Fruit fly (Drosophila melanogaster) whole organism, embryonic: ENCODE results near the gene Pk34A.

ENCODE experiments used
- C15 ChIP-seq: fragments of 200-800 bp; sonication (Bioruptor generic); IDR thresholded peaks from 3 replicates; pipeline ENCODE4 v1.3.6; 2022; ENCODE audit warnings: missing biosample characterization, missing genetic modification characterization
- CG1024 ChIP-seq: fragments of 200-800 bp; sonication (Bioruptor generic); IDR thresholded peaks from 2 replicates; pipeline ENCODE4 v1.3.6; 2022; ENCODE audit warnings: missing biosample characterization, missing genetic modification characterization
- CG10267 ChIP-seq: fragments of 200-800 bp; sonication (Bioruptor generic); optimal IDR thresholded peaks from 2 replicates; lab custom pipeline; 2018; ENCODE audit warnings: missing biosample characterization, mild to moderate bottlenecking, missing genetic modification characterization, moderate library complexity
- CG10366 ChIP-seq: fragments of 200-800 bp; sonication (Bioruptor generic); IDR thresholded peaks from 2 replicates; pipeline ENCODE4 v1.3.6; 2022; ENCODE audit warnings: missing biosample characterization, missing genetic modification characterization
- CG10462 ChIP-seq: fragments of 200-800 bp; sonication (Bioruptor generic); optimal IDR thresholded peaks from 2 replicates; lab custom pipeline; 2016; ENCODE audit warnings: missing biosample characterization, missing genetic modification characterization
- CG14965 ChIP-seq: fragments of 200-800 bp; sonication (Bioruptor generic); optimal IDR thresholded peaks from 2 replicates; lab custom pipeline; 2016; ENCODE audit warnings: missing biosample characterization, missing genetic modification characterization, borderline replicate concordance
- CG15011 ChIP-seq: fragments of 200-800 bp; sonication (Bioruptor generic); optimal IDR thresholded peaks from 3 replicates; lab custom pipeline; 2018; ENCODE audit warnings: missing biosample characterization, mild to moderate bottlenecking, missing genetic modification characterization
- CG15479 ChIP-seq: fragments of 200-800 bp; sonication (Bioruptor generic); optimal IDR thresholded peaks from 3 replicates; lab custom pipeline; 2019; ENCODE audit warnings: missing biosample characterization, mild to moderate bottlenecking, missing genetic modification characterization, moderate library complexity
- CG17385 ChIP-seq: fragments of 200-800 bp; sonication (Bioruptor generic); optimal IDR thresholded peaks from 3 replicates; lab custom pipeline; 2018; ENCODE audit warnings: missing biosample characterization, mild to moderate bottlenecking, missing genetic modification characterization
- CG18262 ChIP-seq: fragments of 200-800 bp; optimal IDR thresholded peaks from 3 replicates; lab custom pipeline; 2019; ENCODE audit warnings: missing biosample characterization, mild to moderate bottlenecking, missing genetic modification characterization, moderate library complexity
- CG2116 ChIP-seq: fragments of 200-800 bp; sonication (Bioruptor generic); optimal IDR thresholded peaks from 3 replicates; lab custom pipeline; 2018; ENCODE audit warnings: missing biosample characterization, mild to moderate bottlenecking, missing genetic modification characterization
- CG2712 ChIP-seq: fragments of 200-800 bp; optimal IDR thresholded peaks from 3 replicates; lab custom pipeline; 2019; ENCODE audit warnings: missing biosample characterization, mild to moderate bottlenecking, missing genetic modification characterization, moderate library complexity
- CG31441 ChIP-seq: fragments of 200-800 bp; sonication (Bioruptor generic); IDR thresholded peaks from 2 replicates; pipeline ENCODE4 v1.3.6; 2022; ENCODE audit warnings: missing biosample characterization, missing genetic modification characterization
- CG3163 ChIP-seq: fragments of 200-800 bp; sonication (Bioruptor generic); optimal IDR thresholded peaks from 3 replicates; lab custom pipeline; 2016; ENCODE audit warnings: missing biosample characterization, missing genetic modification characterization
- CG3838 ChIP-seq: fragments of 200-800 bp; sonication (Bioruptor generic); optimal IDR thresholded peaks from 3 replicates; lab custom pipeline; 2016; ENCODE audit warnings: missing biosample characterization, missing genetic modification characterization
- CG3995 ChIP-seq: fragments of 200-800 bp; sonication (Bioruptor generic); optimal IDR thresholded peaks from 3 replicates; lab custom pipeline; 2016; ENCODE audit warnings: missing biosample characterization, missing genetic modification characterization
- CG4404 ChIP-seq: fragments of 200-800 bp; sonication (Bioruptor generic); IDR thresholded peaks from 2 replicates; pipeline ENCODE4 v1.3.6; 2022; ENCODE audit warnings: missing biosample characterization, missing genetic modification characterization
- CG4820 ChIP-seq: fragments of 200-800 bp; sonication (Bioruptor generic); optimal IDR thresholded peaks from 3 replicates; lab custom pipeline; 2016; ENCODE audit warnings: missing biosample characterization, missing genetic modification characterization
- CG7372 ChIP-seq: fragments of 200-800 bp; sonication (Bioruptor generic); IDR thresholded peaks from 2 replicates; pipeline ENCODE4 v1.3.6; 2022; ENCODE audit warnings: missing biosample characterization, missing genetic modification characterization
- CG8765 ChIP-seq: fragments of 200-800 bp; sonication (Bioruptor generic); IDR thresholded peaks from 2 replicates; pipeline ENCODE4 v1.3.6; 2022; ENCODE audit warnings: missing biosample characterization, missing genetic modification characterization
- CTCF ChIP-seq: fragments of 200-800 bp; sonication (Bioruptor generic); optimal IDR thresholded peaks from 2 replicates; lab custom pipeline; 2017; ENCODE audit warnings: missing biosample characterization, mild to moderate bottlenecking, missing genetic modification characterization, moderate library complexity
- CkIIα-i1 ChIP-seq: fragments of 200-800 bp; sonication (Bioruptor generic); IDR thresholded peaks from 2 replicates; pipeline ENCODE4 v1.3.6; 2022; ENCODE audit warnings: missing biosample characterization, missing genetic modification characterization
- E2f2 ChIP-seq: fragments of 200-800 bp; sonication (Bioruptor generic); IDR thresholded peaks from 2 replicates; pipeline ENCODE4 v1.3.6; 2022; ENCODE audit warnings: missing biosample characterization, missing genetic modification characterization
- ERR ChIP-seq: fragments of 200-800 bp; sonication (Bioruptor generic); optimal IDR thresholded peaks from 2 replicates; lab custom pipeline; 2016; ENCODE audit warnings: missing biosample characterization, missing genetic modification characterization
- HLHmδ ChIP-seq: fragments of 200-800 bp; sonication (Bioruptor generic); optimal IDR thresholded peaks from 2 replicates; lab custom pipeline; 2018; ENCODE audit warnings: missing biosample characterization, mild to moderate bottlenecking, missing genetic modification characterization, moderate library complexity
- Hand ChIP-seq: fragments of 200-800 bp; sonication (Bioruptor generic); optimal IDR thresholded peaks from 2 replicates; lab custom pipeline; 2017; ENCODE audit warnings: mild to moderate bottlenecking, missing biosample characterization, missing genetic modification reagents, missing genetic modification characterization
- Myb ChIP-seq: fragments of 200-800 bp; sonication (Bioruptor generic); optimal IDR thresholded peaks from 2 replicates; lab custom pipeline; 2016; ENCODE audit warnings: missing biosample characterization, missing genetic modification characterization
- Nf-YA ChIP-seq: fragments of 200-800 bp; sonication (Bioruptor generic); IDR thresholded peaks from 2 replicates; pipeline ENCODE4 v1.3.6; 2022; ENCODE audit warnings: missing biosample characterization, missing genetic modification characterization
- Nf-YC ChIP-seq: fragments of 200-800 bp; optimal IDR thresholded peaks from 3 replicates; lab custom pipeline; 2019; ENCODE audit warnings: missing biosample characterization, mild to moderate bottlenecking, missing genetic modification characterization, moderate library complexity
- amos ChIP-seq: fragments of 200-800 bp; sonication (Bioruptor generic); IDR thresholded peaks from 2 replicates; pipeline ENCODE4 v1.3.6; 2022; ENCODE audit warnings: missing biosample characterization, missing genetic modification characterization; ENCODE audit not compliant: partially characterized antibody
- ase ChIP-seq: fragments of 200-800 bp; sonication (Bioruptor generic); IDR thresholded peaks from 3 replicates; pipeline ENCODE4 v1.3.6; 2022; ENCODE audit warnings: missing biosample characterization, missing genetic modification characterization
- ato ChIP-seq: fragments of 200-800 bp; sonication (Bioruptor generic); IDR thresholded peaks from 2 replicates; pipeline ENCODE4 v1.3.6; 2022; ENCODE audit warnings: missing biosample characterization, missing genetic modification characterization; ENCODE audit not compliant: partially characterized antibody
- az2 ChIP-seq: fragments of 200-800 bp; sonication (Bioruptor generic); optimal IDR thresholded peaks from 3 replicates; lab custom pipeline; 2016; ENCODE audit warnings: missing biosample characterization, missing genetic modification characterization
- bab2 ChIP-seq: fragments of 200-800 bp; sonication (Bioruptor generic); optimal IDR thresholded peaks from 2 replicates; lab custom pipeline; 2016; ENCODE audit warnings: missing biosample characterization, missing genetic modification characterization
- bigmax ChIP-seq: fragments of 200-800 bp; sonication (Bioruptor generic); optimal IDR thresholded peaks from 2 replicates; lab custom pipeline; 2018; ENCODE audit warnings: missing biosample characterization, mild to moderate bottlenecking, missing genetic modification characterization
- bsh ChIP-seq, 2 experiments: fragments of 200-800 bp; sonication (Bioruptor generic); optimal IDR thresholded peaks; 2 replicates each; lab custom pipeline; 2017 to 2018; ENCODE audit warnings: mild to moderate bottlenecking in 2 of 2, missing biosample characterization in 2 of 2, missing genetic modification characterization in 2 of 2, moderate library complexity in 1 of 2
- cad ChIP-seq: fragments of >200 bp; optimal IDR thresholded peaks from 2 replicates; lab custom pipeline; 2017; ENCODE audit warnings: missing biosample characterization, missing genetic modification characterization
- en ChIP-seq: fragments of 200-800 bp; sonication (Bioruptor generic); optimal IDR thresholded peaks from 2 replicates; lab custom pipeline; 2016; ENCODE audit warnings: missing biosample characterization, missing genetic modification characterization
- eve ChIP-seq, 2 experiments: fragments of >200 bp; optimal IDR thresholded peaks; 2 replicates each; lab custom pipeline; 2017; ENCODE audit warnings: missing biosample characterization in 2 of 2, missing genetic modification characterization in 2 of 2
- ftz-f1 ChIP-seq: fragments of 200-800 bp; sonication (Bioruptor generic); optimal IDR thresholded peaks from 2 replicates; lab custom pipeline; 2016; ENCODE audit warnings: missing biosample characterization, missing genetic modification characterization
- gem ChIP-seq: fragments of 200-800 bp; sonication (Bioruptor generic); optimal IDR thresholded peaks from 2 replicates; lab custom pipeline; 2019; ENCODE audit warnings: missing biosample characterization, mild to moderate bottlenecking, missing genetic modification characterization, moderate library complexity
- jumu ChIP-seq: fragments of 200-800 bp; sonication (Bioruptor generic); optimal IDR thresholded peaks from 3 replicates; lab custom pipeline; 2016; ENCODE audit warnings: missing biosample characterization, missing genetic modification characterization
- nom ChIP-seq: fragments of 200-800 bp; sonication (Bioruptor generic); optimal IDR thresholded peaks from 2 replicates; lab custom pipeline; 2017; ENCODE audit warnings: missing biosample characterization, missing genetic modification characterization, mild to moderate bottlenecking, moderate library complexity, missing genetic modification reagents
- onecut ChIP-seq: fragments of 200-800 bp; sonication (Bioruptor generic); IDR thresholded peaks from 2 replicates; pipeline ENCODE4 v1.3.6; 2022; ENCODE audit warnings: missing biosample characterization, missing genetic modification characterization
- otp ChIP-seq: fragments of 200-800 bp; sonication (Bioruptor generic); IDR thresholded peaks from 3 replicates; pipeline ENCODE4, ENCODE4 v1.3.6; 2022; ENCODE audit warnings: missing biosample characterization, missing genetic modification characterization
- sc ChIP-seq, 3 experiments: fragments of >200 bp in 2 of 3; fragments of 200-800 bp in 1 of 3; sonication (Bioruptor generic) in 1 of 3; optimal IDR thresholded peaks; 2 replicates in 2 of 3; 3 replicates in 1 of 3; lab custom pipeline; 2017; ENCODE audit warnings: mild to moderate bottlenecking in 1 of 3, missing biosample characterization in 1 of 3, missing genetic modification characterization in 1 of 3, missing genetic modification reagents in 1 of 3
- scrt ChIP-seq: fragments of 200-800 bp; sonication (Bioruptor generic); optimal IDR thresholded peaks from 2 replicates; lab custom pipeline; 2018; ENCODE audit warnings: missing biosample characterization, mild to moderate bottlenecking, missing genetic modification characterization, moderate library complexity
- shn ChIP-seq: fragments of 200-800 bp; sonication (Bioruptor generic); optimal IDR thresholded peaks from 3 replicates; lab custom pipeline; 2016; ENCODE audit warnings: missing biosample characterization, missing genetic modification characterization
- toy ChIP-seq: fragments of 200-800 bp; sonication (Bioruptor generic); IDR thresholded peaks from 2 replicates; pipeline ENCODE4 v1.3.6; 2022; ENCODE audit warnings: missing biosample characterization, missing genetic modification characterization
- wdn ChIP-seq: fragments of 200-800 bp; sonication (Bioruptor generic); IDR thresholded peaks from 2 replicates; pipeline ENCODE4 v1.3.6; 2022; ENCODE audit warnings: missing biosample characterization, missing genetic modification characterization
- zen ChIP-seq: fragments of 200-800 bp; sonication (Bioruptor generic); optimal IDR thresholded peaks from 3 replicates; lab custom pipeline; 2018; ENCODE audit warnings: missing biosample characterization, mild to moderate bottlenecking, missing genetic modification characterization, moderate library complexity

Gene Pk34A

dm6 chr2L:13179095-13179494 lies 20.5 kb downstream of the Pk34A start, which contains the start of gene Alg7 (continued):
- TF ChIP-seq az2 (GFP tag; lab: Kevin White, UChicago) (no peak), shn (GFP tag; lab: Kevin White, UChicago) (no peak), ato (GFP tag; lab: Robert Waterston, UW) (no peak), CTCF (GFP tag; lab: Kevin White, UChicago) (no peak), CkIIα-i1 (no peak), ftz-f1 (GFP tag; lab: Kevin White, UChicago) (peak; percentile 91), scrt (GFP tag; lab: Kevin White, UChicago) (no peak), amos (GFP tag; lab: Robert Waterston, UW) (no peak), CG4820 (GFP tag; lab: Kevin White, UChicago) (no peak), CG31441 (no peak), CG8765 (GFP tag; lab: Robert Waterston, UW) (no peak), ase (GFP tag; lab: Robert Waterston, UW) (no peak), CG2712 (tag; lab: Kevin White, UChicago) (no peak), CG4404 (GFP tag; lab: Robert Waterston, UW) (no peak), gem (tag; lab: Kevin White, UChicago) (no peak)
- TF ChIP-seq, all 482 proteins: peak for 25

- peak; percentile 49 for TF ChIP-seq cad (GFP tag; lab: Kevin White, UChicago)
- TF ChIP-seq CG10267 (tag; lab: Kevin White, UChicago) = peak; percentile 94
- TF ChIP-seq E2f2 (GFP tag; lab: Robert Waterston, UW) = no peak
- TF ChIP-seq bigmax (GFP tag; lab: Kevin White, UChicago) = no peak
- no peak for TF ChIP-seq nom (GFP tag; lab: Kevin White, UChicago)
- TF ChIP-seq wdn (GFP tag; lab: Robert Waterston, UW) = no peak
- no peak for TF ChIP-seq CG18262 (tag; lab: Kevin White, UChicago)
- TF ChIP-seq CG10462 (GFP tag; lab: Kevin White, UChicago) = no peak
- TF ChIP-seq CG7372 (GFP tag; lab: Robert Waterston, UW) = no peak
- TF ChIP-seq otp (GFP tag; lab: Robert Waterston, UW) = no peak
- no peak for TF ChIP-seq jumu
- TF ChIP-seq eve (GFP tag; optimal IDR thresholded peaks at IDR 0.05; lab: Kevin White, UChicago) = no peak
- no peak for TF ChIP-seq toy (GFP tag; lab: Robert Waterston, UW)
- peak; percentile 55 for TF ChIP-seq CG2116
- no peak for TF ChIP-seq zen (tag; lab: Kevin White, UChicago)
- TF ChIP-seq CG2712 (tag; lab: Kevin White, UChicago) = no peak
- TF ChIP-seq sc (optimal IDR thresholded peaks at IDR 0.05; lab: Kevin White, UChicago) = no peak
- no peak for TF ChIP-seq sc (GFP tag; optimal IDR thresholded peaks at IDR 0.05; lab: Kevin White, UChicago)
- no peak for TF ChIP-seq bsh (GFP tag; optimal IDR thresholded peaks at IDR 0.05; lab: Kevin White, UChicago)
- TF ChIP-seq C15 (GFP tag; lab: Robert Waterston, UW) = no peak
- no peak for TF ChIP-seq CG3838 (GFP tag; lab: Kevin White, UChicago)
- TF ChIP-seq CG15011 (GFP tag; lab: Kevin White, UChicago) = no peak
- TF ChIP-seq CG14965 (GFP tag; lab: Kevin White, UChicago) = no peak
- TF ChIP-seq CG10366 (GFP tag; lab: Robert Waterston, UW) = no peak
- no peak for TF ChIP-seq Nf-YA (GFP tag; lab: Robert Waterston, UW)
- TF ChIP-seq CG3163 (GFP tag; lab: Kevin White, UChicago) = no peak
- TF ChIP-seq CG17385 = no peak
- no peak for TF ChIP-seq HLHmδ
- no peak for TF ChIP-seq ERR
- peak; percentile 1 for TF ChIP-seq CG3995 (GFP tag; lab: Kevin White, UChicago)
- no peak for TF ChIP-seq CG1024 (GFP tag; lab: Robert Waterston, UW)
- no peak for TF ChIP-seq en (GFP tag; lab: Kevin White, UChicago)
- no peak for TF ChIP-seq onecut (GFP tag; lab: Robert Waterston, UW)
- TF ChIP-seq CG15479 (GFP tag; lab: Kevin White, UChicago) = no peak
- TF ChIP-seq bab2 (GFP tag; lab: Kevin White, UChicago) = no peak
- no peak for TF ChIP-seq Hand
- TF ChIP-seq Nf-YC (tag; lab: Kevin White, UChicago) = no peak
- TF ChIP-seq Myb (GFP tag; lab: Kevin White, UChicago) = peak; percentile 41
These were observed 23.8 kb downstream of the Pk34A start, which contains the start of gene Mgat3 for dm6 chr2L:13182415-13182814. Gene Mgat3, minus strand, starts transcription at chr2L:13182596.
